Worm (Caenorhabditis elegans): ENCODE data around the gene C49C8.2.

- no peak for TF ChIP-seq ceh-13 (GFP tag; optimal IDR thresholded peaks at IDR 0.05)
- no peak for TF ChIP-seq tra-4 (tag; optimal IDR thresholded peaks at IDR 0.05)
- no peak for TF ChIP-seq scrt-1 (GFP tag; IDR thresholded peaks at IDR 0.05)
Observed at ce11 chrIV:8628262-8628661, 22.6 kb upstream of the C49C8.2 start.

Data from whole organism, early embryonic.